Worm (Caenorhabditis elegans) whole organism, young adult: ENCODE data around the gene srbc-17.

ENCODE experiments used
- F37B4.10 ChIP-seq: fragments of 200-800 bp; sonication (Bioruptor generic); IDR thresholded peaks from 2 replicates; pipeline ENCODE4 v1.3.6; 2022; ENCODE audit warnings: missing genetic modification characterization, missing compliant biosample characterization
- F52B5.7 ChIP-seq: sonication (generic microtip); optimal IDR thresholded peaks from 2 replicates; lab custom pipeline; 2016; ENCODE audit warnings: mild to moderate bottlenecking, missing genetic modification characterization, missing compliant biosample characterization
- attf-5 ChIP-seq: fragments of 200-800 bp; sonication (Bioruptor generic); optimal IDR thresholded peaks from 2 replicates; lab custom pipeline; 2018; ENCODE audit warnings: mild to moderate bottlenecking, missing genetic modification characterization, missing compliant biosample characterization
- egl-44 ChIP-seq: fragments of 200-800 bp; sonication (Bioruptor generic); IDR thresholded peaks from 2 replicates; pipeline ENCODE4 v1.3.6; 2022; ENCODE audit warnings: missing genetic modification reagents, missing genetic modification characterization, missing compliant biosample characterization
- fkh-3 ChIP-seq: sonication (generic microtip); optimal IDR thresholded peaks from 2 replicates; lab custom pipeline; 2016; ENCODE audit warnings: mild to moderate bottlenecking, missing genetic modification characterization, missing compliant biosample characterization
- let-526 ChIP-seq: fragments of 200-800 bp; sonication (Bioruptor generic); IDR thresholded peaks from 2 replicates; pipeline ENCODE4 v1.3.6; 2022; ENCODE audit warnings: missing genetic modification reagents, missing genetic modification characterization, missing compliant biosample characterization
- lir-1 ChIP-seq: fragments of 200-800 bp; sonication (Bioruptor generic); conservative IDR thresholded peaks from 2 replicates; pipeline ENCODE4 v1.3.6; 2022; ENCODE audit warnings: missing genetic modification reagents, missing genetic modification characterization, missing compliant biosample characterization
- madf-6 ChIP-seq: fragments of 200-800 bp; sonication (Bioruptor generic); IDR thresholded peaks from 2 replicates; pipeline ENCODE4 v1.3.6; 2022; ENCODE audit warnings: missing genetic modification reagents, missing genetic modification characterization, missing compliant biosample characterization
- rec-8 ChIP-seq, 2 experiments: sonication (generic microtip); optimal IDR thresholded peaks; 2 replicates each; lab custom pipeline; 2016; ENCODE audit warnings: mild to moderate bottlenecking in 2 of 2, missing genetic modification characterization in 2 of 2, missing genetic modification reagents in 2 of 2, missing genotype in 2 of 2, missing biosample characterization in 1 of 2, missing compliant biosample characterization in 1 of 2, moderate library complexity in 1 of 2
- snpc-4 ChIP-seq, 5 experiments: fragments of 150-350 bp in 1 of 5; sonication (generic microtip) in 4 of 5; optimal IDR thresholded peaks; 2 replicates each; lab custom pipeline; 2014 to 2018; ENCODE audit warnings: missing genetic modification characterization in 5 of 5, missing biosample characterization in 3 of 5, antibody characterized with exemption in 2 of 5, mild to moderate bottlenecking in 2 of 5, missing compliant biosample characterization in 2 of 5, missing genotype in 2 of 5, moderate library complexity in 2 of 5, missing genetic modification reagents in 1 of 5
- tbp1 ChIP-seq: fragments of 200-800 bp; sonication (Bioruptor generic); optimal IDR thresholded peaks from 2 replicates; lab custom pipeline; 2018; ENCODE audit warnings: mild to moderate bottlenecking, missing genetic modification characterization, missing compliant biosample characterization
- unc-62 ChIP-seq: fragments of 150-350 bp; optimal IDR thresholded peaks from 2 replicates; lab custom pipeline; 2014; ENCODE audit warnings: missing biosample characterization, missing genetic modification reagents, missing genetic modification characterization
- ztf-28 ChIP-seq: fragments of 200-800 bp; sonication (Bioruptor generic); IDR thresholded peaks from 2 replicates; pipeline ENCODE4 v1.3.6; 2022; ENCODE audit warnings: missing genetic modification reagents, missing genetic modification characterization, missing compliant biosample characterization

- TF ChIP-seq let-526 (GFP tag; lab: Robert Waterston, UW) (no peak), madf-6 (GFP tag; lab: Robert Waterston, UW) (no peak), rec-8 (tag; optimal IDR thresholded peaks at IDR 0.05; lab: Kevin White, UChicago) (no peak), unc-62 (GFP tag; lab: Kevin White, UChicago) (no peak), fkh-3 (tag; lab: Kevin White, UChicago) (no peak), egl-44 (GFP tag; lab: Robert Waterston, UW) (no peak), ztf-28 (GFP tag; lab: Robert Waterston, UW) (no peak), lir-1 (GFP tag; lab: Robert Waterston, UW) (no peak), F52B5.7 (no peak), tbp1 (GFP tag; lab: Kevin White, UChicago) (no peak), attf-5 (GFP tag; lab: Kevin White, UChicago) (no peak), F37B4.10 (GFP tag; lab: Robert Waterston, UW) (no peak), snpc-4 (GFP tag; optimal IDR thresholded peaks at IDR 0.05; lab: Kevin White, UChicago) (no peak), snpc-4 (tag; optimal IDR thresholded peaks at IDR 0.05; lab: Kevin White, UChicago) (no peak)
Measured at ce11 chrV:2139918-2140317, 37.6 kb upstream of the srbc-17 start, which contains the start of gene F22F7.7.
